Fruit fly (Drosophila melanogaster) whole organism, embryonic: ENCODE measurements around the gene CG2076.
A peak's percentile ranks its signal among the peaks of the same experiment; 100 is the strongest.

Source experiments
- C15 ChIP-seq: fragments of 200-800 bp; sonication (Bioruptor generic); IDR thresholded peaks from 3 replicates; pipeline ENCODE4 v1.3.6; 2022; ENCODE audit warnings: missing biosample characterization, missing genetic modification characterization
- CG10462 ChIP-seq: fragments of 200-800 bp; sonication (Bioruptor generic); optimal IDR thresholded peaks from 2 replicates; lab custom pipeline; 2016; ENCODE audit warnings: missing biosample characterization, missing genetic modification characterization
- CG11247 ChIP-seq: fragments of 200-800 bp; sonication (Bioruptor generic); IDR thresholded peaks from 2 replicates; pipeline ENCODE4 v1.3.6; 2022; ENCODE audit warnings: missing biosample characterization, missing genetic modification characterization
- CG12659 ChIP-seq: fragments of 200-800 bp; sonication (Bioruptor generic); optimal IDR thresholded peaks from 3 replicates; lab custom pipeline; 2017; ENCODE audit warnings: mild to moderate bottlenecking, missing biosample characterization, missing genetic modification reagents, missing genetic modification characterization
- CG13287 ChIP-seq: fragments of 200-800 bp; sonication (Bioruptor generic); IDR thresholded peaks from 2 replicates; pipeline ENCODE4 v1.3.6; 2022; ENCODE audit warnings: missing biosample characterization, missing genetic modification characterization; ENCODE audit not compliant: partially characterized antibody
- CG17186 ChIP-seq: fragments of 200-800 bp; sonication (Bioruptor generic); optimal IDR thresholded peaks from 3 replicates; lab custom pipeline; 2017; ENCODE audit warnings: missing biosample characterization, missing genetic modification reagents, missing genetic modification characterization
- CG17802 ChIP-seq: fragments of 200-800 bp; sonication (Bioruptor generic); optimal IDR thresholded peaks from 2 replicates; lab custom pipeline; 2018; ENCODE audit warnings: missing biosample characterization, mild to moderate bottlenecking, missing genetic modification characterization, moderate library complexity
- CG17829 ChIP-seq: fragments of 200-800 bp; optimal IDR thresholded peaks from 2 replicates; lab custom pipeline; 2019; ENCODE audit warnings: missing biosample characterization, mild to moderate bottlenecking, missing genetic modification characterization, moderate library complexity
- CG17912 ChIP-seq: fragments of 200-800 bp; sonication (Bioruptor generic); optimal IDR thresholded peaks from 2 replicates; lab custom pipeline; 2018; ENCODE audit warnings: missing biosample characterization, mild to moderate bottlenecking, missing genetic modification characterization
- CG2120 ChIP-seq: fragments of 200-800 bp; sonication (Bioruptor generic); optimal IDR thresholded peaks from 3 replicates; lab custom pipeline; 2016; ENCODE audit warnings: missing biosample characterization, missing genetic modification characterization
- CG2678 ChIP-seq: fragments of 200-800 bp; sonication (Bioruptor generic); optimal IDR thresholded peaks from 3 replicates; lab custom pipeline; 2019; ENCODE audit warnings: missing biosample characterization, mild to moderate bottlenecking, missing genetic modification characterization, moderate library complexity
- CG34422 ChIP-seq: fragments of 200-800 bp; sonication (Bioruptor generic); IDR thresholded peaks from 3 replicates; pipeline ENCODE4 v1.3.6; 2022; ENCODE audit warnings: missing biosample characterization, missing genetic modification characterization
- CG4328 ChIP-seq: fragments of 200-800 bp; sonication (Bioruptor generic); optimal IDR thresholded peaks from 3 replicates; lab custom pipeline; 2017; ENCODE audit warnings: missing biosample characterization, missing genetic modification reagents, missing genetic modification characterization
- CG4820 ChIP-seq: fragments of 200-800 bp; sonication (Bioruptor generic); optimal IDR thresholded peaks from 3 replicates; lab custom pipeline; 2016; ENCODE audit warnings: missing biosample characterization, missing genetic modification characterization
- CG6791 ChIP-seq: fragments of 200-800 bp; sonication (Bioruptor generic); IDR thresholded peaks from 3 replicates; pipeline ENCODE4 v1.3.6; 2022; ENCODE audit warnings: missing biosample characterization, missing genetic modification characterization; ENCODE audit not compliant: partially characterized antibody
- CG7786 ChIP-seq: fragments of 200-800 bp; sonication (Bioruptor generic); optimal IDR thresholded peaks from 2 replicates; lab custom pipeline; 2016; ENCODE audit warnings: missing biosample characterization, missing genetic modification characterization
- CG8359 ChIP-seq: fragments of 200-800 bp; sonication (Bioruptor generic); optimal IDR thresholded peaks from 2 replicates; lab custom pipeline; 2017; ENCODE audit warnings: missing biosample characterization, mild to moderate bottlenecking, missing genetic modification characterization, borderline replicate concordance
- CG9215 ChIP-seq: fragments of 200-800 bp; sonication (Bioruptor generic); IDR thresholded peaks from 2 replicates; pipeline ENCODE4 v1.3.6; 2022; ENCODE audit warnings: missing biosample characterization, missing genetic modification characterization
- CG9932 ChIP-seq: fragments of 200-800 bp; sonication (Bioruptor generic); IDR thresholded peaks from 2 replicates; pipeline ENCODE4 v1.3.6; 2022; ENCODE audit warnings: missing biosample characterization, missing genetic modification characterization
- Chrac-16 ChIP-seq: fragments of 200-800 bp; sonication (Bioruptor generic); optimal IDR thresholded peaks from 3 replicates; lab custom pipeline; 2016; ENCODE audit warnings: missing biosample characterization, missing genetic modification characterization
- D19A ChIP-seq: fragments of 200-800 bp; optimal IDR thresholded peaks from 3 replicates; lab custom pipeline; 2019; ENCODE audit warnings: missing biosample characterization, mild to moderate bottlenecking, missing genetic modification characterization, moderate library complexity
- Dp ChIP-seq: fragments of 200-800 bp; sonication (Bioruptor generic); optimal IDR thresholded peaks from 2 replicates; lab custom pipeline; 2018; ENCODE audit warnings: missing biosample characterization, mild to moderate bottlenecking, missing genetic modification characterization, moderate library complexity
- Fer1 ChIP-seq: fragments of 200-800 bp; sonication (Bioruptor generic); optimal IDR thresholded peaks from 2 replicates; lab custom pipeline; 2017; ENCODE audit warnings: missing biosample characterization, mild to moderate bottlenecking, missing genetic modification characterization
- GATAe ChIP-seq: fragments of 200-800 bp; sonication (Bioruptor generic); conservative IDR thresholded peaks from 2 replicates; pipeline ENCODE4 v1.3.6; 2022; ENCODE audit warnings: missing biosample characterization, missing genetic modification characterization
- H15 ChIP-seq: fragments of 200-800 bp; sonication (Bioruptor generic); IDR thresholded peaks from 3 replicates; pipeline ENCODE4 v1.3.6; 2022; ENCODE audit warnings: missing biosample characterization, missing genetic modification characterization
- MBD-R2 ChIP-seq: fragments of 200-800 bp; sonication (Bioruptor generic); IDR thresholded peaks from 2 replicates; pipeline ENCODE4 v1.3.6; 2022; ENCODE audit warnings: missing biosample characterization, missing genetic modification characterization
- Med ChIP-seq: fragments of 200-800 bp; sonication (Bioruptor generic); peaks from one replicate; lab custom pipeline; 2016; ENCODE audit warnings: missing biosample characterization, missing genetic modification characterization, mild to moderate bottlenecking, inconsistent platforms, moderate library complexity
- NC2β ChIP-seq: fragments of 200-800 bp; sonication (Bioruptor generic); optimal IDR thresholded peaks from 2 replicates; lab custom pipeline; 2016; ENCODE audit warnings: missing biosample characterization, missing genetic modification characterization
- Rx ChIP-seq: fragments of 200-800 bp; sonication (Bioruptor generic); IDR thresholded peaks from 2 replicates; pipeline ENCODE4 v1.3.6; 2022; ENCODE audit warnings: missing biosample characterization, missing genetic modification characterization
- Scr ChIP-seq: fragments of 200-800 bp; sonication (Bioruptor generic); IDR thresholded peaks from 2 replicates; pipeline ENCODE4 v1.3.6; 2022; ENCODE audit warnings: missing biosample characterization, missing genetic modification characterization; ENCODE audit not compliant: partially characterized antibody
- Sry-β ChIP-seq: fragments of 200-800 bp; sonication (Bioruptor generic); optimal IDR thresholded peaks from 2 replicates; lab custom pipeline; 2018; ENCODE audit warnings: missing biosample characterization, mild to moderate bottlenecking, missing genetic modification characterization, moderate library complexity
- Trl ChIP-seq, 3 experiments: fragments of >200 bp in 2 of 3; fragments of 200-800 bp in 1 of 3; sonication (Bioruptor generic) in 1 of 3; optimal IDR thresholded peaks; 2 replicates in 1 of 3; 3 replicates in 2 of 3; lab custom pipeline; 2016 to 2017; ENCODE audit warnings: missing biosample characterization in 1 of 3, missing genetic modification characterization in 1 of 3
- aop ChIP-seq: fragments of 200-800 bp; sonication (Bioruptor generic); IDR thresholded peaks from 2 replicates; pipeline ENCODE4 v1.3.6; 2022; ENCODE audit warnings: missing biosample characterization, missing genetic modification characterization
- bigmax ChIP-seq: fragments of 200-800 bp; sonication (Bioruptor generic); optimal IDR thresholded peaks from 2 replicates; lab custom pipeline; 2018; ENCODE audit warnings: missing biosample characterization, mild to moderate bottlenecking, missing genetic modification characterization
- da ChIP-seq: fragments of 200-800 bp; sonication (Bioruptor generic); optimal IDR thresholded peaks from 2 replicates; lab custom pipeline; 2016; ENCODE audit warnings: missing biosample characterization, missing genetic modification characterization
- disco-r ChIP-seq: fragments of 200-800 bp; sonication (Bioruptor generic); optimal IDR thresholded peaks from 2 replicates; lab custom pipeline; 2016; ENCODE audit warnings: missing biosample characterization, missing genetic modification characterization
- eve ChIP-seq, 2 experiments: fragments of >200 bp; optimal IDR thresholded peaks; 2 replicates each; lab custom pipeline; 2017; ENCODE audit warnings: missing biosample characterization in 2 of 2, missing genetic modification characterization in 2 of 2
- fd3F ChIP-seq: fragments of 200-800 bp; sonication (Bioruptor generic); optimal IDR thresholded peaks from 2 replicates; lab custom pipeline; 2018; ENCODE audit warnings: missing biosample characterization, mild to moderate bottlenecking, missing genetic modification characterization, moderate library complexity
- gsb ChIP-seq: fragments of 200-800 bp; sonication (Bioruptor generic); IDR thresholded peaks from 2 replicates; pipeline ENCODE4 v1.3.6; 2022; ENCODE audit warnings: missing biosample characterization, missing genetic modification characterization
- lola ChIP-seq, 3 experiments: fragments of >200 bp in 2 of 3; fragments of 200-800 bp in 1 of 3; sonication (Bioruptor generic) in 1 of 3; optimal IDR thresholded peaks; 2 replicates each; lab custom pipeline; 2017 to 2019; ENCODE audit warnings: missing biosample characterization in 3 of 3, missing genetic modification characterization in 3 of 3, mild to moderate bottlenecking in 1 of 3, moderate library complexity in 1 of 3
- lov ChIP-seq, 2 experiments: fragments of 200-800 bp in 1 of 2; fragments of >200 bp in 1 of 2; sonication (Bioruptor generic) in 1 of 2; IDR thresholded peaks in 1 of 2; optimal IDR thresholded peaks in 1 of 2; 2 replicates in 1 of 2; 3 replicates in 1 of 2; pipeline versions ENCODE4 v1.3.6 to Lab custom; 2017 to 2022; ENCODE audit warnings: missing biosample characterization in 1 of 2, missing genetic modification characterization in 1 of 2
- maf-S ChIP-seq: fragments of 200-800 bp; sonication (Bioruptor generic); optimal IDR thresholded peaks from 2 replicates; lab custom pipeline; 2016; ENCODE audit warnings: missing biosample characterization, missing genetic modification characterization
- nmo ChIP-seq: fragments of 200-800 bp; sonication (Bioruptor generic); optimal IDR thresholded peaks from 2 replicates; lab custom pipeline; 2018; ENCODE audit warnings: missing biosample characterization, mild to moderate bottlenecking, missing genetic modification characterization, moderate library complexity
- org-1 ChIP-seq: fragments of 200-800 bp; sonication (Bioruptor generic); optimal IDR thresholded peaks from 2 replicates; lab custom pipeline; 2017; ENCODE audit warnings: missing biosample characterization, missing genetic modification characterization
- slbo ChIP-seq: fragments of 200-800 bp; sonication (Bioruptor generic); IDR thresholded peaks from 2 replicates; pipeline ENCODE4 v1.3.6; 2022; ENCODE audit warnings: missing biosample characterization, missing genetic modification characterization
- so ChIP-seq: fragments of 200-800 bp; sonication (Bioruptor generic); IDR thresholded peaks from 3 replicates; pipeline ENCODE4 v1.3.6; 2022; ENCODE audit warnings: missing biosample characterization, missing genetic modification characterization
- sqz ChIP-seq: fragments of 200-800 bp; sonication (Bioruptor generic); optimal IDR thresholded peaks from 3 replicates; lab custom pipeline; 2018; ENCODE audit warnings: missing biosample characterization, mild to moderate bottlenecking, missing genetic modification characterization
- sug ChIP-seq: fragments of 200-800 bp; optimal IDR thresholded peaks from 2 replicates; lab custom pipeline; 2019; ENCODE audit warnings: missing biosample characterization, mild to moderate bottlenecking, missing genetic modification characterization, moderate library complexity
- tap ChIP-seq: fragments of 200-800 bp; optimal IDR thresholded peaks from 3 replicates; lab custom pipeline; 2019; ENCODE audit warnings: missing biosample characterization, mild to moderate bottlenecking, missing genetic modification characterization, moderate library complexity
- unpg ChIP-seq: fragments of 200-800 bp; sonication (Bioruptor generic); optimal IDR thresholded peaks from 3 replicates; lab custom pipeline; 2018; ENCODE audit warnings: missing biosample characterization, mild to moderate bottlenecking, missing genetic modification characterization, moderate library complexity
- zfh1 ChIP-seq: fragments of 200-800 bp; sonication (Bioruptor generic); IDR thresholded peaks from 3 replicates; pipeline ENCODE4 v1.3.6; 2022; ENCODE audit warnings: missing biosample characterization, missing genetic modification characterization

Gene CG2076

DNA sequence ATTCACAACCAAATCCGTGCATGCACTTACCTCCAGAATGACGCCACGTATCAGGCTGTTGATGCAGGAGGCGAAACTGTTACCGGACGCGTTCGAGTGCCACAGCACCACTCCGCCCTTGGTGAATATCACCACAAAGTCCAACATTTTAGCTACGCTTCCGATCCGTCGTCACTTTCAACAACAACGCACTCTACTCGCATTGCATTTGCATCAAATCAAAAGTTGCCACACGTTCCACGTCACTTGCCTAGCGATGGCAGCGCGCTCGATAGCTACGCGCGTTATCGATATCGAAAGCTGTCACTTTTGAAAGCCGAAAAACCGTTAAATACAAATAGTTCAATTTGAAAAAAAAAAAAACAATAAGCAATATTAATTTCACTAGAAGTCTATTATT lies 38.8 kb downstream of the CG2076 start, which contains the start of gene SrpRalpha (continued):
- TF ChIP-seq Trl (optimal IDR thresholded peaks at IDR 0.05; lab: Kevin White, UChicago) (no peak), Trl (GFP tag; optimal IDR thresholded peaks at IDR 0.05; lab: Kevin White, UChicago) (no peak), CG17802 (tag; lab: Kevin White, UChicago) (no peak), CG17912 (no peak), CG9215 (GFP tag; lab: Robert Waterston, UW) (no peak), CG4820 (GFP tag; lab: Kevin White, UChicago) (no peak), CG34422 (GFP tag; lab: Robert Waterston, UW) (no peak), fd3F (GFP tag; lab: Kevin White, UChicago) (no peak), gsb (no peak), unpg (GFP tag; lab: Kevin White, UChicago) (no peak), sqz (GFP tag; lab: Kevin White, UChicago) (no peak), sug (no peak), H15 (no peak), CG11247 (GFP tag; lab: Robert Waterston, UW) (no peak), zfh1 (GFP tag; lab: Robert Waterston, UW) (no peak), CG8359 (GFP tag; lab: Kevin White, UChicago) (no peak), lov (optimal IDR thresholded peaks at IDR 0.05; lab: Kevin White, UChicago) (no peak), lov (GFP tag; IDR thresholded peaks at IDR 0.05; lab: Robert Waterston, UW) (no peak), org-1 (no peak), bigmax (GFP tag; lab: Kevin White, UChicago) (no peak), CG9932 (GFP tag; lab: Robert Waterston, UW) (no peak), D19A (tag; lab: Kevin White, UChicago) (no peak), disco-r (GFP tag; lab: Kevin White, UChicago) (no peak), CG4328 (GFP tag; lab: Kevin White, UChicago) (no peak), slbo (GFP tag; lab: Robert Waterston, UW) (no peak), tap (no peak), GATAe (GFP tag; lab: Robert Waterston, UW) (no peak), nmo (GFP tag; lab: Kevin White, UChicago) (no peak), MBD-R2 (GFP tag; lab: Robert Waterston, UW) (peak; percentile 57), C15 (GFP tag; lab: Robert Waterston, UW) (no peak), lola (GFP tag; optimal IDR thresholded peaks at IDR 0.05; lab: Kevin White, UChicago) (no peak), NC2β (no peak), CG10462 (no peak), aop (GFP tag; lab: Robert Waterston, UW) (no peak), Sry-β (GFP tag; lab: Kevin White, UChicago) (no peak), Fer1 (GFP tag; lab: Kevin White, UChicago) (no peak), Chrac-16 (GFP tag; lab: Kevin White, UChicago) (no peak), CG17186 (no peak), maf-S (no peak), Rx (GFP tag; lab: Robert Waterston, UW) (no peak), CG2678 (tag; lab: Kevin White, UChicago) (no peak), CG13287 (GFP tag; lab: Robert Waterston, UW) (peak; percentile 55), CG2120 (GFP tag; lab: Kevin White, UChicago) (no peak), Dp (peak; percentile 63), Med (peak; percentile 71), CG7786 (GFP tag; lab: Kevin White, UChicago) (no peak), CG6791 (GFP tag; lab: Robert Waterston, UW) (no peak), eve (GFP tag; optimal IDR thresholded peaks at IDR 0.05; lab: Kevin White, UChicago) (no peak), CG17829 (tag; lab: Kevin White, UChicago) (peak; percentile 12), CG12659 (GFP tag; lab: Kevin White, UChicago) (no peak), Scr (GFP tag; lab: Robert Waterston, UW) (peak; percentile 42; the same call in 1 of the 2 replicates), so (0 out of 3 replicates have a peak, but pooled peaks have one; percentile 24), da (GFP tag; lab: Kevin White, UChicago) (no peak)
